Worm (Caenorhabditis elegans) whole organism, late embryonic: ENCODE measurements around the gene pqn-89.

Experiments
- F13H6.1 ChIP-seq: sonication (generic microtip); optimal IDR thresholded peaks from 2 replicates; lab custom pipeline; 2016; ENCODE audit warnings: missing genetic modification characterization, missing compliant biosample characterization
- K02D7.2 ChIP-seq: sonication (generic microtip); optimal IDR thresholded peaks from 2 replicates; lab custom pipeline; 2017; ENCODE audit warnings: mild to moderate bottlenecking, missing genetic modification characterization, missing compliant biosample characterization
- K09A11.1 ChIP-seq: sonication (generic microtip); optimal IDR thresholded peaks from 2 replicates; lab custom pipeline; 2017; ENCODE audit warnings: antibody characterized with exemption, mild to moderate bottlenecking, missing genetic modification characterization, missing compliant biosample characterization; ENCODE audit not compliant: insufficient read depth
- T23F11.4 ChIP-seq: fragments of 200-800 bp; sonication (Bioruptor generic); optimal IDR thresholded peaks from 2 replicates; lab custom pipeline; 2018; ENCODE audit warnings: mild to moderate bottlenecking, missing genetic modification characterization, missing compliant biosample characterization
- Y22D7AL.16 ChIP-seq: sonication (generic microtip); optimal IDR thresholded peaks from 2 replicates; lab custom pipeline; 2016; ENCODE audit warnings: missing genetic modification characterization, missing compliant biosample characterization
- ama-1 ChIP-seq: fragments of 150-350 bp; optimal IDR thresholded peaks from 2 replicates; lab custom pipeline; 2014
- ceh-14 ChIP-seq: sonication (generic microtip); optimal IDR thresholded peaks from 2 replicates; lab custom pipeline; 2016; ENCODE audit warnings: missing genotype, missing genetic modification characterization, missing compliant biosample characterization
- ceh-18 ChIP-seq: sonication (generic microtip); optimal IDR thresholded peaks from 2 replicates; lab custom pipeline; 2016; ENCODE audit warnings: missing genetic modification characterization, missing compliant biosample characterization
- ceh-19 ChIP-seq: fragments of 200-800 bp; sonication (Bioruptor generic); optimal IDR thresholded peaks from 2 replicates; lab custom pipeline; 2018; ENCODE audit warnings: mild to moderate bottlenecking, missing genetic modification characterization, missing compliant biosample characterization
- ceh-22 ChIP-seq: sonication (generic microtip); optimal IDR thresholded peaks from 2 replicates; lab custom pipeline; 2017; ENCODE audit warnings: missing biosample characterization, missing genetic modification characterization
- ceh-24 ChIP-seq: sonication (generic microtip); optimal IDR thresholded peaks from 2 replicates; lab custom pipeline; 2016; ENCODE audit warnings: mild to moderate bottlenecking, missing genetic modification characterization, missing compliant biosample characterization
- ceh-30 ChIP-seq: fragments of 150-350 bp; optimal IDR thresholded peaks from 2 replicates; lab custom pipeline; 2014; ENCODE audit warnings: missing biosample characterization, missing genetic modification characterization
- ceh-31 ChIP-seq: sonication (generic microtip); optimal IDR thresholded peaks from 2 replicates; lab custom pipeline; 2016; ENCODE audit warnings: missing genetic modification characterization, missing compliant biosample characterization
- ceh-34 ChIP-seq: sonication (generic microtip); optimal IDR thresholded peaks from 2 replicates; lab custom pipeline; 2016; ENCODE audit warnings: mild to moderate bottlenecking, missing genetic modification characterization, missing compliant biosample characterization
- ceh-45 ChIP-seq: fragments of 200-800 bp; sonication (Bioruptor generic); IDR thresholded peaks from 2 replicates; pipeline ENCODE4 v1.3.6; 2022; ENCODE audit warnings: missing genetic modification reagents, missing genetic modification characterization, missing compliant biosample characterization
- ceh-6 ChIP-seq: fragments of 200-800 bp; sonication (Bioruptor generic); optimal IDR thresholded peaks from 2 replicates; lab custom pipeline; 2018; ENCODE audit warnings: mild to moderate bottlenecking, missing genetic modification characterization, missing compliant biosample characterization
- ceh-9 ChIP-seq: sonication (generic microtip); optimal IDR thresholded peaks from 2 replicates; lab custom pipeline; 2016; ENCODE audit warnings: mild to moderate bottlenecking, missing genetic modification characterization, inconsistent platforms, missing compliant biosample characterization
- che-1 ChIP-seq: sonication (generic microtip); optimal IDR thresholded peaks from 2 replicates; lab custom pipeline; 2016; ENCODE audit warnings: mild to moderate bottlenecking, missing genetic modification characterization, missing compliant biosample characterization
- dmd-4 ChIP-seq: sonication (generic microtip); optimal IDR thresholded peaks from 2 replicates; lab custom pipeline; 2016; ENCODE audit warnings: borderline replicate concordance, missing genetic modification characterization, missing compliant biosample characterization
- dve-1 ChIP-seq: sonication (generic microtip); optimal IDR thresholded peaks from 2 replicates; lab custom pipeline; 2017; ENCODE audit warnings: antibody characterized with exemption, mild to moderate bottlenecking, missing genetic modification characterization, missing compliant biosample characterization
- elt-2 ChIP-seq: sonication (generic microtip); optimal IDR thresholded peaks from 2 replicates; lab custom pipeline; 2016; ENCODE audit warnings: missing genetic modification reagents, missing genetic modification characterization, missing compliant biosample characterization
- elt-4 ChIP-seq: sonication (generic microtip); optimal IDR thresholded peaks from 2 replicates; lab custom pipeline; 2016; ENCODE audit warnings: missing genetic modification characterization, missing compliant biosample characterization
- ets-4 ChIP-seq: sonication (generic microtip); optimal IDR thresholded peaks from 2 replicates; lab custom pipeline; 2016; ENCODE audit warnings: missing genetic modification characterization, missing compliant biosample characterization
- eyg-1 ChIP-seq: sonication (generic microtip); optimal IDR thresholded peaks from 2 replicates; lab custom pipeline; 2016; ENCODE audit warnings: missing genotype, missing genetic modification characterization, missing compliant biosample characterization
- fkh-6 ChIP-seq: sonication (generic microtip); optimal IDR thresholded peaks from 2 replicates; lab custom pipeline; 2016; ENCODE audit warnings: missing genetic modification characterization, missing compliant biosample characterization
- gmeb-2 ChIP-seq: sonication (generic microtip); optimal IDR thresholded peaks from 2 replicates; lab custom pipeline; 2016; ENCODE audit warnings: missing genetic modification characterization, inconsistent platforms, missing compliant biosample characterization
- hlh-15 ChIP-seq: sonication (generic microtip); optimal IDR thresholded peaks from 2 replicates; lab custom pipeline; 2016; ENCODE audit warnings: missing genetic modification characterization, missing compliant biosample characterization
- hlh-30 ChIP-seq: sonication (generic microtip); optimal IDR thresholded peaks from 2 replicates; lab custom pipeline; 2017; ENCODE audit warnings: antibody characterized with exemption, missing genetic modification characterization, missing compliant biosample characterization; ENCODE audit not compliant: insufficient read depth
- hlh-6 ChIP-seq: sonication (generic microtip); optimal IDR thresholded peaks from 2 replicates; lab custom pipeline; 2016; ENCODE audit warnings: missing genotype, missing genetic modification characterization, missing compliant biosample characterization
- hlh-8 ChIP-seq: sonication (generic microtip); optimal IDR thresholded peaks from 2 replicates; lab custom pipeline; 2016; ENCODE audit warnings: missing genotype, missing genetic modification characterization, missing compliant biosample characterization
- madf-2 ChIP-seq: sonication (generic microtip); optimal IDR thresholded peaks from 2 replicates; lab custom pipeline; 2017; ENCODE audit warnings: missing genetic modification characterization, missing compliant biosample characterization
- nhr-11 ChIP-seq: fragments of 150-350 bp; optimal IDR thresholded peaks from 2 replicates; lab custom pipeline; 2014; ENCODE audit warnings: missing biosample characterization, missing genetic modification characterization
- npax-4 ChIP-seq: sonication (generic microtip); optimal IDR thresholded peaks from 2 replicates; lab custom pipeline; 2016; ENCODE audit warnings: missing genetic modification characterization, missing compliant biosample characterization
- pat-9 ChIP-seq: fragments of 200-800 bp; sonication (Bioruptor generic); optimal IDR thresholded peaks from 2 replicates; lab custom pipeline; 2018; ENCODE audit warnings: mild to moderate bottlenecking, missing genetic modification characterization, moderate library complexity, missing compliant biosample characterization
- pax-1 ChIP-seq: fragments of 150-350 bp; optimal IDR thresholded peaks from 2 replicates; lab custom pipeline; 2014; ENCODE audit warnings: missing biosample characterization, missing genetic modification characterization
- pha-2 ChIP-seq: sonication (generic microtip); optimal IDR thresholded peaks from 2 replicates; lab custom pipeline; 2017; ENCODE audit warnings: mild to moderate bottlenecking, missing genetic modification characterization, missing compliant biosample characterization
- pha-4 ChIP-seq: fragments of 150-350 bp; optimal IDR thresholded peaks from 2 replicates; lab custom pipeline; 2018; ENCODE audit warnings: missing biosample characterization, missing genetic modification reagents, missing genetic modification characterization
- pros-1 ChIP-seq: fragments of 150-350 bp; optimal IDR thresholded peaks from 2 replicates; lab custom pipeline; 2014; ENCODE audit warnings: missing biosample characterization, missing genetic modification reagents, missing genetic modification characterization
- rnt-1 ChIP-seq: sonication (generic microtip); optimal IDR thresholded peaks from 2 replicates; lab custom pipeline; 2016; ENCODE audit warnings: missing genetic modification characterization, missing compliant biosample characterization
- sdc-2 ChIP-seq: sonication (generic microtip); optimal IDR thresholded peaks from 2 replicates; lab custom pipeline; 2016; ENCODE audit warnings: missing genotype, missing genetic modification characterization, missing compliant biosample characterization
- sox-2 ChIP-seq: fragments of 200-800 bp; sonication (Bioruptor generic); IDR thresholded peaks from 2 replicates; pipeline ENCODE4 v1.3.6; 2022; ENCODE audit warnings: missing genetic modification reagents, missing genetic modification characterization, missing compliant biosample characterization
- sox-4 ChIP-seq: sonication (generic microtip); optimal IDR thresholded peaks from 2 replicates; lab custom pipeline; 2017; ENCODE audit warnings: mild to moderate bottlenecking, missing genetic modification characterization, inconsistent platforms, missing compliant biosample characterization
- syd-9 ChIP-seq: sonication (generic microtip); optimal IDR thresholded peaks from 2 replicates; lab custom pipeline; 2016; ENCODE audit warnings: mild to moderate bottlenecking, missing genetic modification characterization, moderate library complexity, missing compliant biosample characterization
- tbx-2 ChIP-seq: sonication (generic microtip); optimal IDR thresholded peaks from 2 replicates; lab custom pipeline; 2016; ENCODE audit warnings: missing genetic modification characterization, missing compliant biosample characterization
- tbx-7 ChIP-seq: sonication (generic microtip); optimal IDR thresholded peaks from 2 replicates; lab custom pipeline; 2016; ENCODE audit warnings: missing genotype, missing genetic modification characterization, missing compliant biosample characterization
- ttx-3 ChIP-seq: sonication (generic microtip); optimal IDR thresholded peaks from 2 replicates; lab custom pipeline; 2016; ENCODE audit warnings: missing genetic modification reagents, missing genetic modification characterization, missing compliant biosample characterization
- unc-3 ChIP-seq, 2 experiments: fragments of 200-800 bp in 1 of 2; sonication (Bioruptor generic) in 1 of 2; sonication (generic microtip) in 1 of 2; conservative IDR thresholded peaks in 1 of 2; optimal IDR thresholded peaks in 1 of 2; 2 replicates each; pipeline versions ENCODE4 v1.3.6 to Lab custom; 2016 to 2022; ENCODE audit warnings: missing compliant biosample characterization in 2 of 2, missing genetic modification characterization in 2 of 2, missing genetic modification reagents in 1 of 2
- unc-55 ChIP-seq: sonication (generic microtip); optimal IDR thresholded peaks from 2 replicates; lab custom pipeline; 2017; ENCODE audit warnings: missing biosample characterization, missing genetic modification reagents, missing genetic modification characterization
- unc-86 ChIP-seq: sonication (generic microtip); optimal IDR thresholded peaks from 2 replicates; lab custom pipeline; 2016; ENCODE audit warnings: missing genetic modification characterization, missing compliant biosample characterization
- zip-5 ChIP-seq: sonication (generic microtip); optimal IDR thresholded peaks from 2 replicates; lab custom pipeline; 2016; ENCODE audit warnings: missing genetic modification characterization, missing compliant biosample characterization
- ztf-16 ChIP-seq: sonication (generic microtip); optimal IDR thresholded peaks from 2 replicates; lab custom pipeline; 2017; ENCODE audit warnings: missing genetic modification characterization, missing compliant biosample characterization

The pqn-89 gene

ce11 chrIV:6556624-6557368 is 50.3 kb downstream of the pqn-89 start, which contains the start of gene try-3 (continued):
- TF ChIP-seq hlh-15 (tag; lab: Kevin White, UChicago) = no peak
- TF ChIP-seq hlh-30 (tag; lab: Kevin White, UChicago) = no peak
- TF ChIP-seq pha-2 = peak; percentile 47
- no peak for TF ChIP-seq elt-4 (tag; lab: Kevin White, UChicago)
- peak; percentile 24 for TF ChIP-seq K09A11.1 (tag; lab: Kevin White, UChicago)
- peak; percentile 77 for TF ChIP-seq elt-2
- peak; percentile 22 for TF ChIP-seq zip-5 (tag; lab: Kevin White, UChicago)
- peak; percentile 49 for TF ChIP-seq tbx-2
- TF ChIP-seq K02D7.2 (tag; lab: Kevin White, UChicago) = peak; percentile 2
- TF ChIP-seq nhr-11 (tag; lab: Kevin White, UChicago) = no peak
- TF ChIP-seq ets-4 (tag; lab: Kevin White, UChicago) = no peak
- no peak for TF ChIP-seq F13H6.1 (tag; lab: Kevin White, UChicago)
- TF ChIP-seq rnt-1 (tag; lab: Kevin White, UChicago) = no peak
- no peak for TF ChIP-seq unc-55 (GFP tag; lab: Kevin White, UChicago)
- TF ChIP-seq pros-1 (tag; lab: Kevin White, UChicago) = peak; percentile 23
- peak; percentile 42 for TF ChIP-seq ttx-3
- no peak for TF ChIP-seq npax-4 (tag; lab: Kevin White, UChicago)
- peak; percentile 50 for TF ChIP-seq pat-9 (tag; lab: Kevin White, UChicago)
- TF ChIP-seq unc-86 = no peak
- TF ChIP-seq ama-1 = no peak
- TF ChIP-seq ceh-22 (tag; lab: Kevin White, UChicago) = no peak
- no peak for TF ChIP-seq fkh-6 (tag; lab: Kevin White, UChicago)
- TF ChIP-seq sdc-2 (tag; lab: Kevin White, UChicago) = peak; percentile 14
- TF ChIP-seq ceh-14 (tag; lab: Kevin White, UChicago) = peak; percentile 41
- TF ChIP-seq tbx-7 (tag; lab: Kevin White, UChicago) = no peak
- TF ChIP-seq ceh-34 (tag; lab: Kevin White, UChicago) = peak; percentile 24
- TF ChIP-seq unc-3 (GFP tag; conservative IDR thresholded peaks at IDR 0.05; lab: Robert Waterston, UW) = peak; percentile 43; the same call in 1 of the 2 replicates
- TF ChIP-seq unc-3 (tag; optimal IDR thresholded peaks at IDR 0.05; lab: Kevin White, UChicago) = peak; percentile 31
- TF ChIP-seq ceh-24 (tag; lab: Kevin White, UChicago) = no peak
- no peak for TF ChIP-seq sox-2
- no peak for TF ChIP-seq madf-2
- TF ChIP-seq che-1 (tag; lab: Kevin White, UChicago) = peak; percentile 59
- no peak for TF ChIP-seq hlh-6 (tag; lab: Kevin White, UChicago)
- no peak for TF ChIP-seq Y22D7AL.16 (tag; lab: Kevin White, UChicago)
- TF ChIP-seq T23F11.4 (GFP tag; lab: Kevin White, UChicago) = peak; percentile 60
- TF ChIP-seq syd-9 (tag; lab: Kevin White, UChicago) = peak; percentile 32
- TF ChIP-seq pha-4 (tag; lab: Kevin White, UChicago) = no peak
- TF ChIP-seq ceh-9 = no peak
- TF ChIP-seq ceh-30 (tag; lab: Kevin White, UChicago) = peak; percentile 7
- peak; percentile 55 for TF ChIP-seq sox-4 (tag; lab: Kevin White, UChicago)
- TF ChIP-seq dmd-4 (tag; lab: Kevin White, UChicago) = no peak
- peak; percentile 71 for TF ChIP-seq ceh-31 (tag; lab: Kevin White, UChicago)
- TF ChIP-seq ceh-6 (GFP tag; lab: Kevin White, UChicago) = peak; percentile 58
- TF ChIP-seq eyg-1 (tag; lab: Kevin White, UChicago) = peak; percentile 36
- peak; percentile 52 for TF ChIP-seq ceh-19 (GFP tag; lab: Kevin White, UChicago)
- no peak for TF ChIP-seq ceh-45 (GFP tag; lab: Robert Waterston, UW)
- peak; percentile 68 for TF ChIP-seq dve-1 (tag; lab: Kevin White, UChicago)
- peak; percentile 5 for TF ChIP-seq hlh-8 (tag; lab: Kevin White, UChicago)
- peak; percentile 67 for TF ChIP-seq ztf-16 (tag; lab: Kevin White, UChicago)
- TF ChIP-seq pax-1 = no peak
- peak; percentile 17 for TF ChIP-seq ceh-18
- peak; percentile 51 for TF ChIP-seq gmeb-2 (tag; lab: Kevin White, UChicago)
- TF ChIP-seq, all 69 proteins: peak for 38
